Worm (Caenorhabditis elegans): ENCODE measurements around the gene K07H8.7.

Gene K07H8.7

DNA sequence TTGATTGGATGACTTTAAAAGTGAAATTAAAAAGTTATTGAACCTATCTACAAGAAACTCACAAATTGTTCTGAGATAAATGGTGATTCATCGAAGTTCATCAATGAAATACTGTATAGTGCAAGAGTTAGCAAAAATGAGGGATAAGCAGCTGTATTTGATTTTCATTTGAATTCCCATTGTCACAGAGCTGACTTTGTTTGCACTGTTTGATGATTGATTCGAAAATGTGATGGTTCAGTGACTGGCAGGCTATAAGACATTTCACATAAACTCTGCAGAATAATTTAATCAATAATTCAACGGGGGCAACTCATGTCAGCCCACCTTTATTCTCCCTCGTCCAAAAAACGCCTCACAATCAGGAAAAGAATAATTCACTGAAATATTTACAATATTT lies 16.2 kb downstream of the K07H8.7 start, which contains the start of gene T09A12.8:
T09A12.8 (minus strand) TSS at position 101 of the 400 bp plus-strand sequence.
- TF ChIP-seq gmeb-2 (tag; optimal IDR thresholded peaks at IDR 0.05), result no peak
- TF ChIP-seq unc-86 (tag; optimal IDR thresholded peaks at IDR 0.05), result no peak
- no peak for TF ChIP-seq tbx-7 (tag; optimal IDR thresholded peaks at IDR 0.05)
- no peak for TF ChIP-seq ceh-22 (tag; optimal IDR thresholded peaks at IDR 0.05)
- no peak for TF ChIP-seq ceh-9 (tag; optimal IDR thresholded peaks at IDR 0.05)
- TF ChIP-seq lin-11 (tag; optimal IDR thresholded peaks at IDR 0.05), result no peak
- TF ChIP-seq dmd-4 (tag; optimal IDR thresholded peaks at IDR 0.05; ENCODE audit: borderline replicate concordance), result no peak
- no peak for TF ChIP-seq ref-2 (tag; optimal IDR thresholded peaks at IDR 0.05)
- no peak for TF ChIP-seq ceh-24 (tag; optimal IDR thresholded peaks at IDR 0.05)
- no peak for TF ChIP-seq unc-3 (GFP tag; conservative IDR thresholded peaks at IDR 0.05)
- TF ChIP-seq unc-3 (tag; optimal IDR thresholded peaks at IDR 0.05), result no peak
- TF ChIP-seq tbx-2 (tag; optimal IDR thresholded peaks at IDR 0.05), result no peak
- TF ChIP-seq ceh-6 (GFP tag; optimal IDR thresholded peaks at IDR 0.05), result no peak
- no peak for TF ChIP-seq pat-9 (tag; optimal IDR thresholded peaks at IDR 0.05)
- TF ChIP-seq sox-2 (GFP tag; IDR thresholded peaks at IDR 0.05), result no peak
- TF ChIP-seq fax-1 (tag; optimal IDR thresholded peaks at IDR 0.05), result no peak
- no peak for TF ChIP-seq ceh-2 (tag; optimal IDR thresholded peaks at IDR 0.05)
- TF ChIP-seq ceh-45 (GFP tag; IDR thresholded peaks at IDR 0.05), result no peak
- TF ChIP-seq hlh-6 (tag; optimal IDR thresholded peaks at IDR 0.05), result no peak

DNA sequence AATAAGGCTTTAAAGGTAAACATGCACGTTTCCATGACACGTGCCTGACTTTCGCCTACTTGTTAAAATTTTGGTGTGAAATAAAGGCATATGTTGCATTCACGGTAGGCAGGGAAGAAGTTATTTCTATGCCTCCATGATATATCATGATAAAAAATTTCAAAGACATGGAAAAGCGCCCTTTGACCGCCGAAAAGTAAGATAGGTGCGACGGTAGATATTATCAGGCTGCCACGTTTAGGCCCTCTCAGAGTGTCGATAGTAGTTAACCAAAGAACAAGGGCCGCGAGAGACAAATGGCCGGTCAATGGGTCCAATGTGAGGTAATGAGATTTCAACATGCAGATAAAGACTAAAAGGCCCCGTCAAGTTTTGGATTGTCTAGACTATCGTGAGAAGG lies 16.6 kb downstream of the K07H8.7 start:
- TF ChIP-seq pha-4 (tag; optimal IDR thresholded peaks at IDR 0.05) (no peak), C08G9.2 (tag; optimal IDR thresholded peaks at IDR 0.05) (no peak), T23F11.4 (GFP tag; optimal IDR thresholded peaks at IDR 0.05) (no peak), pha-2 (tag; optimal IDR thresholded peaks at IDR 0.05) (no peak), Y22D7AL.16 (tag; optimal IDR thresholded peaks at IDR 0.05) (no peak), tbx-7 (tag; optimal IDR thresholded peaks at IDR 0.05) (no peak), K09A11.1 (tag; optimal IDR thresholded peaks at IDR 0.05; ENCODE audit: insufficient read depth) (no peak), K02D7.2 (tag; optimal IDR thresholded peaks at IDR 0.05) (no peak), unc-42 (tag; optimal IDR thresholded peaks at IDR 0.05) (no peak), ama-1 (optimal IDR thresholded peaks at IDR 0.05) (no peak), nhr-11 (tag; optimal IDR thresholded peaks at IDR 0.05) (no peak), nfya-1 (tag; optimal IDR thresholded peaks at IDR 0.05) (no peak), hlh-13 (GFP tag; optimal IDR thresholded peaks at IDR 0.05) (no peak), ztf-16 (tag; optimal IDR thresholded peaks at IDR 0.05) (no peak), pat-9 (tag; optimal IDR thresholded peaks at IDR 0.05) (no peak), nhr-232 (tag; optimal IDR thresholded peaks at IDR 0.05) (no peak), ceh-19 (GFP tag; optimal IDR thresholded peaks at IDR 0.05) (no peak)

DNA sequence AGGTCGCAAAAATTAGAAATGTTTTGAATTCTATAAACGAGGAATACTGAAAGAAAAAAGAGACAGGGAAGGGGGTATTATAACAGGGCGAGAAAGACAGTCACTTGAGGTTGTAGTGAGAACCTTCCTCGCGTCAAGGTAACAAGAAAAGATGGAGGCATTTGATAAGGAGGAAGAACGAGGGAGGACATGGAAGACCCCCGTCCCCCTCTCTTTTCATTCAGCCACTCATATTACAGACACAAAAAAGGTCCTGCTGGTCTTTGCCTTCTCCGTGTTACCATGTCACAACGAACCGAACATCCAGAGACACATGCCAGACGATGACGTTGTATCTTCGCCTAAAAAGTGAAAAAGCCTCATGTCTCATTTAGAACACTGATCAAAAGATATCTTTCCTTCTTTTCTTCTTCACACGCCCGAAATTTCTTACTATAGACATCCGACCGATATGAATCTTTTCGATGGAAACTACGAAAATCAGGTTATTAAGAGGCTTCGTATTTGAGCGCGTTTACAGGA lies 18.4 kb downstream of the K07H8.7 start:
- TF ChIP-seq unc-86 (tag; optimal IDR thresholded peaks at IDR 0.05), result no peak
- no peak for TF ChIP-seq ama-1 (optimal IDR thresholded peaks at IDR 0.05)
- no peak for TF ChIP-seq che-1 (tag; optimal IDR thresholded peaks at IDR 0.05)
- no peak for TF ChIP-seq mec-3 (tag; optimal IDR thresholded peaks at IDR 0.05; ENCODE audit: borderline replicate concordance)
- no peak for TF ChIP-seq hlh-15 (tag; optimal IDR thresholded peaks at IDR 0.05)
- TF ChIP-seq hlh-6 (tag; optimal IDR thresholded peaks at IDR 0.05), result no peak
- no peak for TF ChIP-seq C38D4.7 (GFP tag; optimal IDR thresholded peaks at IDR 0.05)
- TF ChIP-seq dmd-4 (tag; optimal IDR thresholded peaks at IDR 0.05; ENCODE audit: borderline replicate concordance), result no peak
- no peak for TF ChIP-seq tbx-7 (tag; optimal IDR thresholded peaks at IDR 0.05)
- no peak for TF ChIP-seq ceh-6 (GFP tag; optimal IDR thresholded peaks at IDR 0.05)
- TF ChIP-seq sox-4 (tag; optimal IDR thresholded peaks at IDR 0.05), result no peak
- TF ChIP-seq ahr-1 (tag; optimal IDR thresholded peaks at IDR 0.05), result no peak
- TF ChIP-seq pha-4 (tag; optimal IDR thresholded peaks at IDR 0.05), result no peak
- no peak for TF ChIP-seq ceh-34 (tag; optimal IDR thresholded peaks at IDR 0.05)
- no peak for TF ChIP-seq ets-4 (tag; optimal IDR thresholded peaks at IDR 0.05)
- no peak for TF ChIP-seq ceh-19 (GFP tag; optimal IDR thresholded peaks at IDR 0.05)

Measured in whole organism, late embryonic.